Worm (Caenorhabditis elegans): ENCODE data around the gene C05D11.5.
A peak's percentile ranks its signal among the peaks of the same experiment; 100 is the strongest.

The C05D11.5 gene

ce11 chrIII:6442305-6443125 lies 30.7 kb upstream of the C05D11.5 start, which contains the start of gene mel-32 (continued):
- peak; percentile 81 to 84 for TF ChIP-seq efl-1 (optimal IDR thresholded peaks at IDR 0.05)
- peak; percentile 84 to 98 for TF ChIP-seq efl-1 (GFP tag; optimal IDR thresholded peaks at IDR 0.05 in 1 of 2)
- peak; percentile 1 for TF ChIP-seq lin-13 (GFP tag; optimal IDR thresholded peaks at IDR 0.05)

- TF ChIP-seq elt-3 (tag; optimal IDR thresholded peaks at IDR 0.05) (no peak), grh-1 (GFP tag; IDR thresholded peaks at IDR 0.05) (no peak), nhr-77 (tag; optimal IDR thresholded peaks at IDR 0.05) (no peak), fkh-8 (tag; optimal IDR thresholded peaks at IDR 0.05) (no peak), ztf-4 (tag; optimal IDR thresholded peaks at IDR 0.05) (no peak), ztf-11 (tag; optimal IDR thresholded peaks at IDR 0.05) (no peak), nhr-20 (tag; optimal IDR thresholded peaks at IDR 0.05) (no peak)
Observed at ce11 chrIII:6439854-6440253, 28.0 kb upstream of the C05D11.5 start.

DNA sequence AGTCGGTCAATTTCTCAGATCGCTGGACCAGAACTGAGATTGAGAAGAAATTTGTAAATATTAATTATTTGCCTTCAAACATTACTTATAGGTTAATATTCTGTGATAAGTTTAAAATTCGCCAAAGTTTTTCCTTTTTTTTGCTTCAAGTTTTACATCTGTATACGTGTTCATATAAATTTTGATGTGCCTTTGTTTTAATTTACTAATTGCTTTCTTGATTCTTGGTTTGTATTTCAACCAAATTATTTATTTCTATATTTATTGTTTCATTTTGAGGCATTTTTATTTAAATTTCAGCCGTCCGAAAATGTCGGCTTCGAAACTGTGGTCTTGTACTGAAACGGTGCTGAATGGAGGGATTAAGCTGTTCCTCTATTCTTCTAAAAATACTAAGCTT lies 24.5 kb upstream of the C05D11.5 start, which contains the start of gene C05D11.1:
Gene C05D11.1 (plus strand): TSS at position 301 of the 400 bp plus-strand sequence.
- TF ChIP-seq isw-1 (GFP tag; IDR thresholded peaks at IDR 0.05) (no peak), fkh-4 (tag; optimal IDR thresholded peaks at IDR 0.05; ENCODE audit: borderline replicate concordance) (no peak), swsn-7 (tag; optimal IDR thresholded peaks at IDR 0.05) (no peak), ceh-8 (GFP tag; optimal IDR thresholded peaks at IDR 0.05) (no peak), sptf-1 (tag; optimal IDR thresholded peaks at IDR 0.05) (no peak), snpc-4 (tag; optimal IDR thresholded peaks at IDR 0.05) (no peak), grh-1 (GFP tag; IDR thresholded peaks at IDR 0.05) (no peak), lin-35 (GFP tag; optimal IDR thresholded peaks at IDR 0.05) (no peak)

- TF ChIP-seq zip-4 (GFP tag; optimal IDR thresholded peaks at IDR 0.05) (no peak), alr-1 (tag; optimal IDR thresholded peaks at IDR 0.05; ENCODE audit: borderline replicate concordance) (no peak), fos-1 (tag; optimal IDR thresholded peaks at IDR 0.05) (no peak), hlh-4 (tag; optimal IDR thresholded peaks at IDR 0.05) (no peak), snpc-4 (tag; optimal IDR thresholded peaks at IDR 0.05) (no peak), ets-5 (GFP tag; IDR thresholded peaks at IDR 0.05) (no peak), unc-62 (GFP tag; optimal IDR thresholded peaks at IDR 0.05) (no peak), grh-1 (GFP tag; IDR thresholded peaks at IDR 0.05) (no peak), sox-4 (tag; optimal IDR thresholded peaks at IDR 0.05) (no peak), nhr-47 (tag; optimal IDR thresholded peaks at IDR 0.05) (no peak), egl-13 (tag; optimal IDR thresholded peaks at IDR 0.05) (no peak), hlh-17 (GFP tag; optimal IDR thresholded peaks at IDR 0.05; ENCODE audit: borderline replicate concordance) (no peak), ztf-4 (tag; optimal IDR thresholded peaks at IDR 0.05) (no peak), mab-9 (GFP tag; IDR thresholded peaks at IDR 0.05) (no peak), fkh-8 (tag; optimal IDR thresholded peaks at IDR 0.05) (no peak), mef-2 (tag; optimal IDR thresholded peaks at IDR 0.05) (no peak), pag-3 (tag; optimal IDR thresholded peaks at IDR 0.05; ENCODE audit: borderline replicate concordance, insufficient read depth) (no peak), dsc-1 (tag; optimal IDR thresholded peaks at IDR 0.05) (no peak), elt-3 (tag; optimal IDR thresholded peaks at IDR 0.05) (no peak), lin-39 (tag; optimal IDR thresholded peaks at IDR 0.05) (no peak)
Observed at ce11 chrIII:6432939-6433338, 21.1 kb upstream of the C05D11.5 start, which contains the start of gene vps-16. Gene vps-16, plus strand, starts transcription at chrIII:6433239.

- peak in 1 of 2 experiments; percentile 46 for TF ChIP-seq ztf-11 (tag; optimal IDR thresholded peaks at IDR 0.05)
- TF ChIP-seq nhr-47 (tag; optimal IDR thresholded peaks at IDR 0.05) = peak; percentile 78
- peak; percentile 54 for TF ChIP-seq isw-1 (GFP tag; IDR thresholded peaks at IDR 0.05)
- TF ChIP-seq mep-1 (tag; optimal IDR thresholded peaks at IDR 0.05) = peak; percentile 97
- peak; percentile 61 for TF ChIP-seq nhr-90 (tag; optimal IDR thresholded peaks at IDR 0.05; ENCODE audit: poor library complexity)
- peak; percentile 78 for TF ChIP-seq unc-86 (tag; optimal IDR thresholded peaks at IDR 0.05)
- TF ChIP-seq ces-1 (GFP tag; optimal IDR thresholded peaks at IDR 0.05) = peak; percentile 87
- peak; percentile 87 to 93 for TF ChIP-seq lsy-2 (tag; optimal IDR thresholded peaks at IDR 0.05)
- peak; percentile 68 for TF ChIP-seq xbp-1 (tag; optimal IDR thresholded peaks at IDR 0.05)
- no peak for TF ChIP-seq sox-4 (tag; optimal IDR thresholded peaks at IDR 0.05)
- TF ChIP-seq nhr-85 (tag) = peak; percentile 52
- TF ChIP-seq blmp-1 (tag; optimal IDR thresholded peaks at IDR 0.05) = no peak
- peak; percentile 86 for TF ChIP-seq nhr-71 (tag; optimal IDR thresholded peaks at IDR 0.05)
- peak; percentile 45 to 85 (median 60) for TF ChIP-seq ceh-82 (tag; optimal IDR thresholded peaks at IDR 0.05)
- peak; percentile 98 for TF ChIP-seq F16B12.6 (tag; optimal IDR thresholded peaks at IDR 0.05)
- no peak; the same call in 1 of the 2 replicates for TF ChIP-seq ceh-88 (GFP tag; IDR thresholded peaks at IDR 0.05)
Observed at ce11 chrIII:6431766-6432228, 20.0 kb upstream of the C05D11.5 start, which contains the start of the genes mrps-17 and txdc-9. Gene mrps-17, minus strand, starts transcription at chrIII:6431798. Gene txdc-9, plus strand, starts transcription at chrIII:6432178.

All from whole organism, L1 larva.